Fruit fly (Drosophila melanogaster): Measurements from ENCODE around the gene Teh3.

Teh3 gene

dm6 chr3L:4133724-4134678 is 50.5 kb downstream of the Teh3 start, which contains the start of gene ens (continued):
- TF ChIP-seq CG2889 (GFP tag; IDR thresholded peaks at IDR 0.05) = no peak
- peak; percentile 33 for TF ChIP-seq CG13624 (GFP tag; optimal IDR thresholded peaks at IDR 0.05)
- TF ChIP-seq crc (GFP tag; optimal IDR thresholded peaks at IDR 0.05) = no peak
- TF ChIP-seq CG3065 (GFP tag; optimal IDR thresholded peaks at IDR 0.05) = no peak
- TF ChIP-seq odd (GFP tag; optimal IDR thresholded peaks at IDR 0.05) = no peak
- peak; percentile 22 for TF ChIP-seq CG12299 (tag; optimal IDR thresholded peaks at IDR 0.05)
- TF ChIP-seq Bgb (GFP tag; IDR thresholded peaks at IDR 0.05; ENCODE audit: partially characterized antibody) = peak; percentile 51
- peak; percentile 69 to 93 for TF ChIP-seq Trl (optimal IDR thresholded peaks at IDR 0.05)
- no peak for TF ChIP-seq Trl (GFP tag; optimal IDR thresholded peaks at IDR 0.05)
- no peak for TF ChIP-seq CG3847 (GFP tag; IDR thresholded peaks at IDR 0.05)
- TF ChIP-seq Sry-δ (GFP tag; optimal IDR thresholded peaks at IDR 0.05) = peak; percentile 47
- TF ChIP-seq CG6654 (GFP tag; optimal IDR thresholded peaks at IDR 0.05) = no peak
- TF ChIP-seq CG34224 (GFP tag; IDR thresholded peaks at IDR 0.05; ENCODE audit: partially characterized antibody) = 0 out of 3 replicates have a peak, but pooled peaks have one; percentile 29
- no peak for TF ChIP-seq so (GFP tag; IDR thresholded peaks at IDR 0.05)
- no peak for TF ChIP-seq CG15269 (tag; optimal IDR thresholded peaks at IDR 0.05)
- no peak for TF ChIP-seq CG16863 (GFP tag; optimal IDR thresholded peaks at IDR 0.05)
- no peak for TF ChIP-seq CG1832 (GFP tag; optimal IDR thresholded peaks at IDR 0.05)
- no peak for TF ChIP-seq zen2 (GFP tag; IDR thresholded peaks at IDR 0.05; ENCODE audit: partially characterized antibody)
- peak; percentile 64 for TF ChIP-seq Med (GFP tag)
- no peak for TF ChIP-seq ato (GFP tag; IDR thresholded peaks at IDR 0.05; ENCODE audit: partially characterized antibody)
- peak in 1 of 2 experiments; percentile 51 for TF ChIP-seq Pdp1 (GFP tag; optimal IDR thresholded peaks at IDR 0.05)
- TF ChIP-seq CG10267 (tag; optimal IDR thresholded peaks at IDR 0.05) = peak; percentile 2
- TF ChIP-seq Atf-2 (GFP tag; optimal IDR thresholded peaks at IDR 0.05) = no peak
- no peak for TF ChIP-seq exex (tag; optimal IDR thresholded peaks at IDR 0.05)
- TF ChIP-seq H2.0 (GFP tag; IDR thresholded peaks at IDR 0.05) = no peak
- TF ChIP-seq Gsc (GFP tag; IDR thresholded peaks at IDR 0.05) = no peak
- TF ChIP-seq p53 (GFP tag; optimal IDR thresholded peaks at IDR 0.05) = no peak
- no peak for TF ChIP-seq CG8089 (GFP tag; optimal IDR thresholded peaks at IDR 0.05)
- no peak for TF ChIP-seq Usf (GFP tag; optimal IDR thresholded peaks at IDR 0.05)
- TF ChIP-seq Six4 (GFP tag; optimal IDR thresholded peaks at IDR 0.05) = no peak
- TF ChIP-seq mirr (GFP tag; optimal IDR thresholded peaks at IDR 0.05) = no peak
- TF ChIP-seq danr (GFP tag; IDR thresholded peaks at IDR 0.05) = no peak
- peak; percentile 82 for TF ChIP-seq sens (GFP tag)
- peak; percentile 31 for TF ChIP-seq Sin3A (optimal IDR thresholded peaks at IDR 0.05)
- no peak for TF ChIP-seq CG12391 (tag; optimal IDR thresholded peaks at IDR 0.05)
- TF ChIP-seq CG16779 (GFP tag; IDR thresholded peaks at IDR 0.05) = no peak
- peak; percentile 21 for TF ChIP-seq CG34376 (GFP tag; optimal IDR thresholded peaks at IDR 0.05)
- TF ChIP-seq CG32767 (GFP tag; IDR thresholded peaks at IDR 0.05) = no peak
- no peak for TF ChIP-seq sim (GFP tag; IDR thresholded peaks at IDR 0.05)
- TF ChIP-seq dati (GFP tag; IDR thresholded peaks at IDR 0.05) = no peak
- TF ChIP-seq Nf-YB (GFP tag; optimal IDR thresholded peaks at IDR 0.05) = no peak
- no peak for TF ChIP-seq lilli (GFP tag; optimal IDR thresholded peaks at IDR 0.05)

All from whole organism, embryonic.